Worm (Caenorhabditis elegans) whole organism, L4 larva: Measurements from ENCODE around the gene ceh-48.

Experiments used
- F44E2.7 ChIP-seq: fragments of 200-800 bp; sonication (Bioruptor generic); IDR thresholded peaks from 2 replicates; pipeline ENCODE4 v2.1.2; 2022; ENCODE audit warnings: missing genetic modification characterization, missing compliant biosample characterization
- Y48G9A.11 ChIP-seq: fragments of 200-800 bp; sonication (Bioruptor generic); IDR thresholded peaks from 2 replicates; pipeline ENCODE4 v1.3.6; 2022; ENCODE audit warnings: missing genetic modification reagents, missing genetic modification characterization, missing compliant biosample characterization
- ZK546.5 ChIP-seq, 2 experiments: sonication (generic microtip); optimal IDR thresholded peaks; 2 replicates each; lab custom pipeline; 2017; ENCODE audit warnings: missing biosample characterization in 2 of 2, missing genetic modification characterization in 2 of 2
- aha-1 ChIP-seq: fragments of 150-350 bp; peaks from one replicate; lab custom pipeline; 2014; ENCODE audit warnings: missing biosample characterization, missing genetic modification characterization
- aly-2 ChIP-seq: sonication (generic microtip); optimal IDR thresholded peaks from 2 replicates; lab custom pipeline; 2018; ENCODE audit warnings: missing biosample characterization, missing genetic modification characterization
- attf-4 ChIP-seq: sonication (generic microtip); optimal IDR thresholded peaks from 3 replicates; lab custom pipeline; 2017; ENCODE audit warnings: missing biosample characterization, missing genetic modification characterization
- ceh-32 ChIP-seq: sonication (generic microtip); optimal IDR thresholded peaks from 2 replicates; lab custom pipeline; 2016; ENCODE audit warnings: mild to moderate bottlenecking, missing genetic modification characterization, missing compliant biosample characterization; ENCODE audit not compliant: poor library complexity
- ceh-82 ChIP-seq: sonication (generic microtip); optimal IDR thresholded peaks from 2 replicates; lab custom pipeline; 2017; ENCODE audit warnings: missing biosample characterization, missing genetic modification characterization
- fos-1 ChIP-seq: fragments of 150-350 bp; optimal IDR thresholded peaks from 2 replicates; lab custom pipeline; 2014; ENCODE audit warnings: missing biosample characterization, missing genetic modification characterization
- hif-1 ChIP-seq, 2 experiments: sonication (generic microtip); optimal IDR thresholded peaks; 2 replicates each; lab custom pipeline; 2016 to 2017; ENCODE audit warnings: missing compliant biosample characterization in 2 of 2, missing genetic modification characterization in 2 of 2, missing genetic modification reagents in 2 of 2, missing genotype in 2 of 2, mild to moderate bottlenecking in 1 of 2
- hmg-1.1 ChIP-seq: fragments of 200-800 bp; sonication (Bioruptor generic); IDR thresholded peaks from 2 replicates; pipeline ENCODE4 v1.3.6; 2022; ENCODE audit warnings: missing genetic modification reagents, missing genetic modification characterization, missing compliant biosample characterization
- jun-1 ChIP-seq: fragments of 150-350 bp; optimal IDR thresholded peaks from 2 replicates; lab custom pipeline; 2014; ENCODE audit warnings: missing biosample characterization, missing genetic modification reagents, missing genetic modification characterization
- lin-15B ChIP-seq: fragments of 150-350 bp; sonication (generic microtip); optimal IDR thresholded peaks from 3 replicates; lab custom pipeline; 2014; ENCODE audit warnings: missing biosample characterization, missing genetic modification characterization
- lir-3 ChIP-seq: sonication (generic microtip); optimal IDR thresholded peaks from 2 replicates; lab custom pipeline; 2016; ENCODE audit warnings: mild to moderate bottlenecking, missing genetic modification characterization, missing compliant biosample characterization
- madf-5 ChIP-seq, 2 experiments: fragments of 200-800 bp; sonication (Bioruptor generic); IDR thresholded peaks; 2 replicates each; pipeline ENCODE4 v1.3.6; 2022; ENCODE audit warnings: missing compliant biosample characterization in 2 of 2, missing genetic modification characterization in 2 of 2
- madf-9 ChIP-seq: fragments of 200-800 bp; sonication (Bioruptor generic); conservative IDR thresholded peaks from 2 replicates; pipeline ENCODE4 v1.3.6; 2022; ENCODE audit warnings: missing genetic modification reagents, missing genetic modification characterization, missing compliant biosample characterization
- nhr-6 ChIP-seq: fragments of 150-350 bp; optimal IDR thresholded peaks from 2 replicates; lab custom pipeline; 2014; ENCODE audit warnings: missing biosample characterization, missing genetic modification characterization
- snpc-1.2 ChIP-seq: fragments of 200-800 bp; sonication (Bioruptor generic); IDR thresholded peaks from 2 replicates; pipeline ENCODE4 v1.3.6; 2022; ENCODE audit warnings: missing genetic modification reagents, missing genetic modification characterization, missing compliant biosample characterization
- unc-62 ChIP-seq, 3 experiments: fragments of 150-350 bp in 1 of 3; sonication (generic microtip); optimal IDR thresholded peaks in 2 of 3; peaks in 1 of 3; 1 replicate in 1 of 3; 2 replicates in 2 of 3; lab custom pipeline; 2014 to 2017; ENCODE audit warnings: missing biosample characterization in 3 of 3, missing genetic modification characterization in 3 of 3, missing genetic modification reagents in 3 of 3, missing genotype in 1 of 3
- zfp-2 ChIP-seq: sonication (generic microtip); optimal IDR thresholded peaks from 2 replicates; lab custom pipeline; 2016; ENCODE audit warnings: mild to moderate bottlenecking, missing genetic modification characterization, missing compliant biosample characterization
- zip-11 ChIP-seq: fragments of 200-800 bp; sonication (Bioruptor generic); IDR thresholded peaks from 2 replicates; pipeline ENCODE4 v1.3.6; 2022; ENCODE audit warnings: missing genetic modification characterization, missing compliant biosample characterization

The ceh-48 gene

DNA sequence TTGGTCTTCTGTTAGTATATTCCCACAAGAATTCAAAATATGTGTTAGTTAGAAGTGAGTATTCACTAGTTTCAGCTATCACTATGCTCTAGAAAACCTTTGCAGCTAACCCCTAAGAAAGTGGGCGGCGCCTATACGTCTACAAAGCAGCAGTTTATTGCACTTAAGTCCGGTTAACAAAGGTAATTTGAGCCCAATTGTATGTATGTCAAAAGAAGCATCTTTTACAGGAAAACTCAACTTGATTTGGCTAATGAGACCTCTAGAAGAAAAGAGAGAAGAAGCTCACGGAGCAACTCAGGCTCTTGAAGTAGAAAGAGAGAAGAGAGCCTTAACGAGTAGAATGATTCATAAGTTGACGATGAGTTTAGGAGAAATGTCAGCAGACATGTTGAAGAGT, 40.8 kb downstream of the ceh-48 start:
- no peak for TF ChIP-seq fos-1
- TF ChIP-seq unc-62 (GFP tag; optimal IDR thresholded peaks at IDR 0.05 in 1 of 2; lab: Kevin White, UChicago): peak in 1 of 2 experiments; percentile 68
- no peak for TF ChIP-seq unc-62 (tag; optimal IDR thresholded peaks at IDR 0.05; lab: Kevin White, UChicago)
- TF ChIP-seq, all 104 proteins: peak for 1

ce11 chrIV:6859270-6859669, 47.4 kb downstream of the ceh-48 start, which contains the start of gene R13H7.2:
R13H7.2 (minus strand) TSS chrIV:6859370.
- TF ChIP-seq nhr-6 (tag; lab: Kevin White, UChicago): no peak
- no peak for TF ChIP-seq hif-1 (tag; optimal IDR thresholded peaks at IDR 0.05; lab: Kevin White, UChicago)
- TF ChIP-seq zip-11 (GFP tag; lab: Robert Waterston, UW): no peak
- no peak for TF ChIP-seq madf-9 (GFP tag; lab: Robert Waterston, UW)
- TF ChIP-seq lir-3 (tag; lab: Kevin White, UChicago): no peak
- no peak for TF ChIP-seq attf-4
- TF ChIP-seq aha-1 (tag; lab: Kevin White, UChicago): no peak
- no peak for TF ChIP-seq Y48G9A.11 (GFP tag; lab: Robert Waterston, UW)
- TF ChIP-seq jun-1 (tag; lab: Kevin White, UChicago): no peak
- no peak for TF ChIP-seq aly-2 (tag; lab: Kevin White, UChicago)
- TF ChIP-seq lin-15B (tag; lab: Kevin White, UChicago): no peak
- no peak for TF ChIP-seq zfp-2 (tag; lab: Kevin White, UChicago)
- TF ChIP-seq ZK546.5 (tag; optimal IDR thresholded peaks at IDR 0.05; lab: Kevin White, UChicago): no peak
- TF ChIP-seq F44E2.7: no peak
- TF ChIP-seq snpc-1.2 (GFP tag; lab: Robert Waterston, UW): no peak
- TF ChIP-seq ceh-32 (tag; lab: Kevin White, UChicago): no peak
- TF ChIP-seq hmg-1.1 (GFP tag; lab: Robert Waterston, UW): no peak
- no peak for TF ChIP-seq madf-5 (GFP tag; IDR thresholded peaks at IDR 0.05; lab: Robert Waterston, UW)
- TF ChIP-seq ceh-82: no peak
- TF ChIP-seq fos-1: no peak
- TF ChIP-seq, all 104 proteins: peak for 0
